Worm (Caenorhabditis elegans): Measurements from ENCODE around the gene C55C3.3.

Gene C55C3.3

ce11 chrIV:5657126-5657666 lies 27.9 kb upstream of the C55C3.3 start (continued):
- no peak for TF ChIP-seq unc-62 (GFP tag; optimal IDR thresholded peaks at IDR 0.05)
- peak; percentile 60 for TF ChIP-seq gmeb-1 (tag; optimal IDR thresholded peaks at IDR 0.05)
- peak; percentile 56 for TF ChIP-seq fos-1 (tag; optimal IDR thresholded peaks at IDR 0.05)
- TF ChIP-seq nhr-129 (tag; optimal IDR thresholded peaks at IDR 0.05): peak; percentile 90
- TF ChIP-seq nhr-21 (tag; optimal IDR thresholded peaks at IDR 0.05): peak; percentile 94
- peak; percentile 58 to 71 for TF ChIP-seq mdl-1 (tag; optimal IDR thresholded peaks at IDR 0.05)
- no peak for TF ChIP-seq mab-5 (tag; optimal IDR thresholded peaks at IDR 0.05)
- no peak for TF ChIP-seq aly-2 (tag; optimal IDR thresholded peaks at IDR 0.05)
- no peak for TF ChIP-seq nhr-237 (tag; optimal IDR thresholded peaks at IDR 0.05)
- no peak for TF ChIP-seq mbf-1 (tag; optimal IDR thresholded peaks at IDR 0.05)
- peak; percentile 66 for TF ChIP-seq lin-13 (GFP tag; optimal IDR thresholded peaks at IDR 0.05)
- TF ChIP-seq Y55F3AM.14 (GFP tag; optimal IDR thresholded peaks at IDR 0.05): peak; percentile 35
- no peak for TF ChIP-seq nhr-11 (tag; optimal IDR thresholded peaks at IDR 0.05)
- TF ChIP-seq ceh-82 (tag; optimal IDR thresholded peaks at IDR 0.05): peak; percentile 20
- TF ChIP-seq R02D3.7 (tag; optimal IDR thresholded peaks at IDR 0.05): no peak

- TF ChIP-seq elt-1 (tag; optimal IDR thresholded peaks at IDR 0.05) (no peak), lsy-2 (tag; optimal IDR thresholded peaks at IDR 0.05) (peak in 1 of 2 experiments; percentile 17), fos-1 (tag; optimal IDR thresholded peaks at IDR 0.05) (peak; percentile 13), sma-9 (GFP tag; optimal IDR thresholded peaks at IDR 0.05) (peak; percentile 44), sma-9 (tag; optimal IDR thresholded peaks at IDR 0.05) (no peak)
Observed at ce11 chrIV:5658225-5658624, 26.9 kb upstream of the C55C3.3 start.

- TF ChIP-seq fos-1 (tag; optimal IDR thresholded peaks at IDR 0.05) (peak; percentile 28), peb-1 (tag; optimal IDR thresholded peaks at IDR 0.05) (no peak), mab-5 (tag; optimal IDR thresholded peaks at IDR 0.05) (no peak), R02D3.7 (tag; optimal IDR thresholded peaks at IDR 0.05) (no peak), snpc-4 (tag; optimal IDR thresholded peaks at IDR 0.05) (no peak), nhr-23 (tag; optimal IDR thresholded peaks at IDR 0.05) (no peak), dmd-4 (tag; optimal IDR thresholded peaks at IDR 0.05) (no peak), sma-3 (GFP tag; optimal IDR thresholded peaks at IDR 0.05) (no peak), ceh-16 (tag; optimal IDR thresholded peaks at IDR 0.05) (no peak), aly-2 (tag; optimal IDR thresholded peaks at IDR 0.05) (no peak), lsy-2 (tag; optimal IDR thresholded peaks at IDR 0.05) (no peak), sma-9 (GFP tag; optimal IDR thresholded peaks at IDR 0.05) (peak; percentile 78), sma-9 (tag; optimal IDR thresholded peaks at IDR 0.05) (no peak), C34F6.9 (tag; optimal IDR thresholded peaks at IDR 0.05) (no peak), ztf-4 (tag; optimal IDR thresholded peaks at IDR 0.05) (no peak), nhr-10 (tag; optimal IDR thresholded peaks at IDR 0.05) (no peak), ZK546.5 (tag; optimal IDR thresholded peaks at IDR 0.05) (no peak), Y55F3AM.14 (GFP tag; optimal IDR thresholded peaks at IDR 0.05) (no peak), alr-1 (tag; optimal IDR thresholded peaks at IDR 0.05) (no peak)
Observed at ce11 chrIV:5658897-5659296, 26.2 kb upstream of the C55C3.3 start.

ce11 chrIV:5659461-5659860 lies 25.6 kb upstream of the C55C3.3 start:
- TF ChIP-seq ceh-16 (tag; optimal IDR thresholded peaks at IDR 0.05) (no peak), sma-3 (GFP tag; optimal IDR thresholded peaks at IDR 0.05) (peak; percentile 18), ama-1 (optimal IDR thresholded peaks at IDR 0.05) (no peak), alr-1 (tag; optimal IDR thresholded peaks at IDR 0.05) (no peak), nhr-6 (tag; optimal IDR thresholded peaks at IDR 0.05) (no peak), elt-3 (tag; optimal IDR thresholded peaks at IDR 0.05) (no peak), F13H6.1 (tag; optimal IDR thresholded peaks at IDR 0.05) (peak; percentile 34), fos-1 (tag; optimal IDR thresholded peaks at IDR 0.05) (peak; percentile 81), crh-2 (tag; optimal IDR thresholded peaks at IDR 0.05) (peak; percentile 64), gmeb-1 (tag; optimal IDR thresholded peaks at IDR 0.05) (peak; percentile 6), unc-55 (GFP tag; optimal IDR thresholded peaks at IDR 0.05) (no peak), zag-1 (tag; optimal IDR thresholded peaks at IDR 0.05) (no peak), sma-9 (GFP tag; optimal IDR thresholded peaks at IDR 0.05) (peak; percentile 86), sma-9 (tag; optimal IDR thresholded peaks at IDR 0.05) (no peak), nhr-129 (tag; optimal IDR thresholded peaks at IDR 0.05) (peak; percentile 22), Y55F3AM.14 (GFP tag; optimal IDR thresholded peaks at IDR 0.05) (no peak), ztf-4 (tag; optimal IDR thresholded peaks at IDR 0.05) (no peak), skn-1 (tag; optimal IDR thresholded peaks at IDR 0.05) (peak; percentile 97), aly-2 (tag; optimal IDR thresholded peaks at IDR 0.05) (no peak), snpc-4 (tag; optimal IDR thresholded peaks at IDR 0.05) (no peak), lin-13 (GFP tag; optimal IDR thresholded peaks at IDR 0.05) (no peak), nhr-77 (tag; optimal IDR thresholded peaks at IDR 0.05) (no peak), ztf-1 (GFP tag; conservative IDR thresholded peaks at IDR 0.05) (no peak)
